Worm (Caenorhabditis elegans): ENCODE data around the gene col-155.
"Not testable (repeated sequence)": the region's sequence is repeated elsewhere in the genome, so short reads cannot be mapped to it uniquely, and the experiment has no call there.

Gene col-155

DNA sequence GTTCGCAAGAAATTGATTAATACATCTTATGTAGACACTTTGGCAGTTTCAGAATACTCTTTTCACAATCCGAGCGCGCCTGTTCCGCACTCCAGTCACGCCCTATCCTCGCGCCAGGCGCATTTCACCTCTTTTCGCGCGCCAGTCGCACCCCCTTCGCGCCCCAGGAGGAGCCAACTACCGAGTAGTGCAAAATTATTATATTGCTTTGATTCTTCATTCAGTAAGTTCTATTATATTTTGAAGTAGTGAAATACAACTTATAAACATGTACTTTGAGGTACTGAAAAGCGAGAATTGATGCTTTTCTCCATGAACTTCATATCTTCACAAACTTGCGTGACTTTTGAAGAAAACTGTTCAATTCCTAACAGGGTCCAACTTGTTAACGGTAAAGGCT is 6.5 kb upstream of the col-155 start, which contains the start of gene nas-18:
Gene nas-18, plus strand, starts transcription at position 301 of the 400 bp plus-strand sequence.
- not testable (repeated sequence) for TF ChIP-seq egl-27 (tag; optimal IDR thresholded peaks at IDR 0.05); nhr-47 (tag; optimal IDR thresholded peaks at IDR 0.05); nhr-90 (tag; optimal IDR thresholded peaks at IDR 0.05; ENCODE audit: poor library complexity)

DNA sequence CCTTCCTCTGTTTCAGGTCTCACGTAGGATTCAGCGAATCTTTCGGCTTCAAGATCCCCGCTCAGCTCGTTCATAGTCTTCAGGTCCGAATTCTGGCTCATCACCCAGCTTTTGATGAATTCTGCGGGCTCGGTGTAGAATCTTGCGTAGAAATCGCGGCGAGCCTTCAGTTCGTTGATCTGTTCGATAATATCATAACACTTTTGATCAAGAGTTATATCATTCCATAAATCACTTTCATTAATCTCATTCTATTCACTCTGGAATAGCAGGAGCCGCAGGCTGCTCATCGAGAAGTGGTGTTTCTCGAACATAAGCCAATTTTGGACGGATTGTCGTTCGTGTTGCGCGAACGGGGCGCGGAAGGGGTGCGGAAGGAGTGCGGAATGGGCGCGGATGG is 5.3 kb upstream of the col-155 start, which contains the start of gene K03B8.4:
Gene K03B8.4, minus strand, starts transcription at position 101 of the 400 bp plus-strand sequence.
- not testable (repeated sequence) for TF ChIP-seq jun-1, ceh-90, nhr-76 (tag; optimal IDR thresholded peaks at IDR 0.05)

DNA sequence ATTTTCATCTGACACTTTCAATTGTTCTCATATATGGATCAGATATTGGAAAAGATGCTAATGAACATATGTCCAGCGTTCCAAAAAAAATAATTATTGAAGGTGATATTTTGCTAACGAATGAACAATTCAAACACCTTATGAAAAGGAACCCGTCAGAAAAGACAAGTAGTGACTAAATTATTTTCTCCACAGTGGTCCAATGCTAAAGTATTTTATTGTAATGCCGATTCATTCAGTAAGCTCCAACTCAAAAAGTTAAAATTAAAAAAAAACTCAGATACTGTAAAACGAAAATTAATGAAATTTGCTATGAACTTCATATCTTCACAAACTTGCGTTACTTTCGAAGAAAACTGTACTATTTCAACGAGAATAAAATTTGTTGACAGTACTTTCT is 2.3 kb upstream of the col-155 start, which contains the start of gene nas-16:
Gene nas-16, plus strand, starts transcription at position 301 of the 400 bp plus-strand sequence.
- no peak for TF ChIP-seq egl-27 (tag; optimal IDR thresholded peaks at IDR 0.05)
- no peak for TF ChIP-seq nhr-20 (tag; optimal IDR thresholded peaks at IDR 0.05)
- no peak for TF ChIP-seq isw-1 (GFP tag; IDR thresholded peaks at IDR 0.05)
- TF ChIP-seq nhr-76 (tag; optimal IDR thresholded peaks at IDR 0.05) = no peak
- TF ChIP-seq elt-2 (tag; optimal IDR thresholded peaks at IDR 0.05) = no peak
- no peak for TF ChIP-seq ces-1 (GFP tag; optimal IDR thresholded peaks at IDR 0.05)
- TF ChIP-seq unc-30 (tag; optimal IDR thresholded peaks at IDR 0.05) = no peak
- no peak for TF ChIP-seq lir-3 (tag; optimal IDR thresholded peaks at IDR 0.05; ENCODE audit: poor library complexity)
- no peak for TF ChIP-seq lsy-2 (tag; optimal IDR thresholded peaks at IDR 0.05)
- no peak for TF ChIP-seq ceh-82 (tag; optimal IDR thresholded peaks at IDR 0.05)
- TF ChIP-seq unc-62 (GFP tag; optimal IDR thresholded peaks at IDR 0.05) = no peak

DNA sequence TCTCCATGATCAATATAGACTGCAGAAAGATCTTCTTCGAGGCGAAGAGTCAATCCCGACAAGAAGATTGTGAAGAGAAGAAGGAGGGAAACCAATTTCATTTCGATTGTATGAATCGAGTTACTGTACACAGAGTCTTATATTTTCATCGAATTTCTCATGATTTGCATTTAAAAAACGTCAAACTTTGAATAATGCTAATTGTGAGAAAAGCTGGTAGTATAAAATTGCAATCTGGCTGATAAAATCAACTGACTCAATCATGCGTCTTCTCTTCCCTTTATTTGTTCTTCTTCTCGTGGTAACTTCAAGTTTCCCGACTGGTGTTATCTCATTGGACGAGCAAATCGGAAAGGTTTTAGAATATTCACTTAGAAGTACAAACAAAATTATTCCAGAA is 718 bp upstream of the col-155 start, which contains the start of the genes K03B8.11 and K03B8.14:
Gene K03B8.11, minus strand, starts transcription at position 101 of the 400 bp plus-strand sequence.
Gene K03B8.14, plus strand, starts transcription at position 110 of the 400 bp plus-strand sequence.
- TF ChIP-seq vab-15 (tag; optimal IDR thresholded peaks at IDR 0.05) (no peak), nhr-77 (tag; optimal IDR thresholded peaks at IDR 0.05) (no peak), lir-3 (tag; optimal IDR thresholded peaks at IDR 0.05; ENCODE audit: poor library complexity) (no peak), ceh-88 (GFP tag; IDR thresholded peaks at IDR 0.05) (no peak), irx-1 (tag; optimal IDR thresholded peaks at IDR 0.05) (no peak), ceh-63 (GFP tag; optimal IDR thresholded peaks at IDR 0.05) (no peak), skn-1 (tag; optimal IDR thresholded peaks at IDR 0.05) (no peak), pag-3 (tag; optimal IDR thresholded peaks at IDR 0.05; ENCODE audit: borderline replicate concordance, insufficient read depth) (no peak), fkh-8 (tag; optimal IDR thresholded peaks at IDR 0.05) (no peak), mdl-1 (tag; optimal IDR thresholded peaks at IDR 0.05) (no peak), sox-4 (tag; optimal IDR thresholded peaks at IDR 0.05) (no peak), nhr-71 (tag; optimal IDR thresholded peaks at IDR 0.05) (no peak), C16A3.4 (tag; optimal IDR thresholded peaks at IDR 0.05) (no peak), grh-1 (GFP tag; IDR thresholded peaks at IDR 0.05) (no peak)

DNA sequence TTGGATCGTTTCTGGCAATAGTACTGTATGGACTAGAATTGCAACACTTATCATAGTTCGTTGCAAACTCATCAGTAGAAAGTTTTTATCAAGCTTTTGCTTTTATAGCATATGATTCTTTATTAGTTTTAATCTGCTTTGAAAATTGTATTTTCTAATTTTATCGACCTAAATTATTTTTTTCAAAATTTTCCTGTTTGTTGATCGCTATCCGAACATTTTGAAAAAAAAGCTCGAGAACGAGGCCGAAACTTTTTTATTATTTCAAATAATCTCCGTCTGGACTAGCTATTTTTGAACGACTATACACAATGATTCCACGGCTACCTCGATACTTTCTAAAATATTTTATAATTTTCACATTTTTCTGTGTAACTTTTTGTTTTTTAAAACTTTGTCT is 3.2 kb downstream of the col-155 start, which contains the start of gene F55C10.4:
Gene F55C10.4, plus strand, starts transcription at position 301 of the 400 bp plus-strand sequence.
- TF ChIP-seq isw-1 (GFP tag; IDR thresholded peaks at IDR 0.05) = no peak
- TF ChIP-seq ceh-8 (GFP tag; optimal IDR thresholded peaks at IDR 0.05) = no peak
- no peak for TF ChIP-seq nhr-84 (tag; optimal IDR thresholded peaks at IDR 0.05)
- TF ChIP-seq fkh-4 (tag; optimal IDR thresholded peaks at IDR 0.05; ENCODE audit: borderline replicate concordance) = no peak

DNA sequence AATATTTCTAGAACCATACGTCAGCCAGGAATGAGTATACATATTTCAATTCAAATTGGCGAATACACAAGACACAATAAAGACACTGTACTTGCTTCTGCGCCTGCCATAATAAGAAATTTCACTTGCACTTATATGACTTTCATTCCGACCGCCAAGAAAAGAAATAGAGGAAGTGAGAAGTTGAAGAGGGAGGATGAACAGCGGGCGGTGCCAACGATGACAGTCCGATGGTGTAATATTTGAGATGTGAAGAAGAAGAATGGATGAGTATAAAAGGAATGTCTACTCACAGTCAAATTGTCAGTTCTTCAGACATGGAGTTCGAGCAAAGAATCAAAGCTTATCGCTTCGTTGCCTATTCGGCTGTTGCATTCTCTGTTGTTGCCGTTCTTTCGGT is 4.6 kb downstream of the col-155 start, which contains the start of gene col-154:
Gene col-154, plus strand, starts transcription at position 301 of the 400 bp plus-strand sequence.
- TF ChIP-seq blmp-1 (tag; optimal IDR thresholded peaks at IDR 0.05) = peak; percentile 73
- TF ChIP-seq aly-2 (tag; optimal IDR thresholded peaks at IDR 0.05) = no peak
